Fruit fly (Drosophila melanogaster): ENCODE results near the gene tw.

The tw gene

DNA sequence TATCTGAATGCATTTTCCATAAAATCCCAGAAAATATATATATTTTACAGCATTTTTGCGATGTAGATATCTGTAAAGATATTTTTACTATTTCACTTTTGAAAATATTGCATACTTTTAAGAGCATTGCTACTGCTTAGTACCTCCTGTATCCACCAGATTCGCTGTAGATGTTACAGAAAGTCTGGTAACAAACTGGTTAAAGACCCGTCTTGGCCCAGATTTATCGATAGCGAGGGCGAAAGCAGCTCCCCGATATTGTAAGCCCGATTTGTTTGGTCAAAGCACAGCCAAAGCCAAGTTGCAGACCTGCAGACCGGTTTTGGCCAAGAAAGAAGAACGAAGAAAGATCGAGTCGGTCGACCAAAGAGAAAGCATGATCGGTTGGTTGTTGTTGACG is at the start of gene tw:
TSS of gene tw (plus strand) at position 291 of the 400 bp plus-strand sequence.
- TF ChIP-seq vri (GFP tag; optimal IDR thresholded peaks at IDR 0.05) (no peak), CG3032 (tag; optimal IDR thresholded peaks at IDR 0.05) (peak; percentile 13), CG31627 (GFP tag; optimal IDR thresholded peaks at IDR 0.05) (no peak), Smox (GFP tag; optimal IDR thresholded peaks at IDR 0.05) (no peak), CG11762 (GFP tag; optimal IDR thresholded peaks at IDR 0.05; ENCODE audit: insufficient read depth) (no peak), Sox15 (GFP tag; optimal IDR thresholded peaks at IDR 0.05) (no peak), Hr4 (GFP tag; optimal IDR thresholded peaks at IDR 0.05) (no peak), Met (GFP tag; optimal IDR thresholded peaks at IDR 0.05) (no peak), Lpt (GFP tag; optimal IDR thresholded peaks at IDR 0.05) (no peak), Ets96B (tag; optimal IDR thresholded peaks at IDR 0.05) (no peak), esn (GFP tag; optimal IDR thresholded peaks at IDR 0.05) (peak; percentile 15), OdsH (GFP tag; optimal IDR thresholded peaks at IDR 0.05) (no peak)

- peak; percentile 60 for TF ChIP-seq CG8119 (GFP tag; IDR thresholded peaks at IDR 0.05)
- peak; percentile 31 for TF ChIP-seq CG7368 (GFP tag; optimal IDR thresholded peaks at IDR 0.05)
- no peak for TF ChIP-seq Hr38 (GFP tag; optimal IDR thresholded peaks at IDR 0.05)
- no peak for TF ChIP-seq CG11294 (GFP tag; IDR thresholded peaks at IDR 0.05)
- peak; percentile 36 for TF ChIP-seq Ets21C (GFP tag; optimal IDR thresholded peaks at IDR 0.05)
- TF ChIP-seq Eip75B (GFP tag; optimal IDR thresholded peaks at IDR 0.05), result no peak
- no peak for TF ChIP-seq CG16779 (tag; optimal IDR thresholded peaks at IDR 0.05)
- no peak for TF ChIP-seq CG3032 (tag; optimal IDR thresholded peaks at IDR 0.05)
- TF ChIP-seq CG10631 (GFP tag; optimal IDR thresholded peaks at IDR 0.05), result peak; percentile 63
- TF ChIP-seq fd59A (GFP tag; optimal IDR thresholded peaks at IDR 0.05), result no peak
- no peak for TF ChIP-seq Hr4 (GFP tag; optimal IDR thresholded peaks at IDR 0.05)
- TF ChIP-seq dsx (GFP tag; optimal IDR thresholded peaks at IDR 0.05; ENCODE audit: poor library complexity, severe bottlenecking), result no peak
- no peak for TF ChIP-seq spab (GFP tag; optimal IDR thresholded peaks at IDR 0.05)
- peak; percentile 57 for TF ChIP-seq CG9139 (GFP tag; optimal IDR thresholded peaks at IDR 0.05)
- no peak for TF ChIP-seq fd85E (GFP tag; optimal IDR thresholded peaks at IDR 0.05)
- no peak for TF ChIP-seq CG3919 (GFP tag; optimal IDR thresholded peaks at IDR 0.05)
- peak; percentile 31 for TF ChIP-seq CG1621 (tag; optimal IDR thresholded peaks at IDR 0.05)
- peak; percentile 62 for TF ChIP-seq CG11902 (GFP tag; optimal IDR thresholded peaks at IDR 0.05)
- TF ChIP-seq Sox14 (GFP tag; optimal IDR thresholded peaks at IDR 0.05), result peak; percentile 51
- peak; percentile 62 for TF ChIP-seq CG34406 (GFP tag; optimal IDR thresholded peaks at IDR 0.05)
- peak; percentile 41 for TF ChIP-seq Ets96B (tag; optimal IDR thresholded peaks at IDR 0.05)
- TF ChIP-seq topi (GFP tag; optimal IDR thresholded peaks at IDR 0.05), result no peak
- TF ChIP-seq CG31627 (GFP tag; optimal IDR thresholded peaks at IDR 0.05), result peak; percentile 61
- TF ChIP-seq CG4318 (GFP tag; optimal IDR thresholded peaks at IDR 0.05), result peak; percentile 2
- peak; percentile 63 for TF ChIP-seq Hr39 (GFP tag; optimal IDR thresholded peaks at IDR 0.05)
- TF ChIP-seq Lpt (GFP tag; optimal IDR thresholded peaks at IDR 0.05), result peak; percentile 12
- no peak for TF ChIP-seq vri (GFP tag; optimal IDR thresholded peaks at IDR 0.05)
- no peak for TF ChIP-seq Gug (GFP tag; IDR thresholded peaks at IDR 0.05)
- TF ChIP-seq svp (GFP tag), result peak; percentile 86
- TF ChIP-seq achi (GFP tag; optimal IDR thresholded peaks at IDR 0.05), result peak; percentile 59
- TF ChIP-seq CG8632 (GFP tag; optimal IDR thresholded peaks at IDR 0.05), result peak; percentile 57
- TF ChIP-seq CG6808 (GFP tag; optimal IDR thresholded peaks at IDR 0.05), result peak; percentile 30
- no peak for TF ChIP-seq dac (GFP tag; optimal IDR thresholded peaks at IDR 0.05)
- no peak for TF ChIP-seq fkh (GFP tag; optimal IDR thresholded peaks at IDR 0.05)
- TF ChIP-seq CG6276 (GFP tag; optimal IDR thresholded peaks at IDR 0.05), result no peak
- TF ChIP-seq Blimp-1 (GFP tag; optimal IDR thresholded peaks at IDR 0.05), result peak; percentile 43
- TF ChIP-seq CG6163 (GFP tag; IDR thresholded peaks at IDR 0.05), result peak; percentile 67; the same call in 2 of the 3 replicates
- TF ChIP-seq pdm3 (GFP tag; optimal IDR thresholded peaks at IDR 0.05), result peak; percentile 70
- peak; percentile 23 for TF ChIP-seq CG8319 (GFP tag; optimal IDR thresholded peaks at IDR 0.05)
- TF ChIP-seq Smox (GFP tag; optimal IDR thresholded peaks at IDR 0.05), result no peak
- TF ChIP-seq CG10669 (GFP tag; optimal IDR thresholded peaks at IDR 0.05), result peak; percentile 30
- TF ChIP-seq lz (GFP tag; optimal IDR thresholded peaks at IDR 0.05), result peak; percentile 61
- peak; percentile 79 for TF ChIP-seq CG6792 (GFP tag; optimal IDR thresholded peaks at IDR 0.05)
- TF ChIP-seq Met (GFP tag; optimal IDR thresholded peaks at IDR 0.05), result peak; percentile 66
- TF ChIP-seq eg (GFP tag; IDR thresholded peaks at IDR 0.05), result 0 out of 3 replicates have a peak, but pooled peaks have one; percentile 40
These were observed 44.8 kb upstream of the tw start for dm6 chrX:739621-740216.
